Worm (Caenorhabditis elegans) whole organism, late embryonic: ENCODE results near the gene T19H12.2.
A peak's percentile ranks its signal among the peaks of the same experiment; 100 is the strongest.

Experiments
- C08G9.2 ChIP-seq: sonication (generic microtip); optimal IDR thresholded peaks from 2 replicates; lab custom pipeline; 2016; ENCODE audit warnings: mild to moderate bottlenecking, missing genetic modification characterization, moderate library complexity, missing compliant biosample characterization
- K09A11.1 ChIP-seq: sonication (generic microtip); optimal IDR thresholded peaks from 2 replicates; lab custom pipeline; 2017; ENCODE audit warnings: antibody characterized with exemption, mild to moderate bottlenecking, missing genetic modification characterization, missing compliant biosample characterization; ENCODE audit not compliant: insufficient read depth
- T23F11.4 ChIP-seq: fragments of 200-800 bp; sonication (Bioruptor generic); optimal IDR thresholded peaks from 2 replicates; lab custom pipeline; 2018; ENCODE audit warnings: mild to moderate bottlenecking, missing genetic modification characterization, missing compliant biosample characterization
- ceh-14 ChIP-seq: sonication (generic microtip); optimal IDR thresholded peaks from 2 replicates; lab custom pipeline; 2016; ENCODE audit warnings: missing genotype, missing genetic modification characterization, missing compliant biosample characterization
- ceh-18 ChIP-seq: sonication (generic microtip); optimal IDR thresholded peaks from 2 replicates; lab custom pipeline; 2016; ENCODE audit warnings: missing genetic modification characterization, missing compliant biosample characterization
- ceh-19 ChIP-seq: fragments of 200-800 bp; sonication (Bioruptor generic); optimal IDR thresholded peaks from 2 replicates; lab custom pipeline; 2018; ENCODE audit warnings: mild to moderate bottlenecking, missing genetic modification characterization, missing compliant biosample characterization
- ceh-30 ChIP-seq: fragments of 150-350 bp; optimal IDR thresholded peaks from 2 replicates; lab custom pipeline; 2014; ENCODE audit warnings: missing biosample characterization, missing genetic modification characterization
- ceh-31 ChIP-seq: sonication (generic microtip); optimal IDR thresholded peaks from 2 replicates; lab custom pipeline; 2016; ENCODE audit warnings: missing genetic modification characterization, missing compliant biosample characterization
- dmd-4 ChIP-seq: sonication (generic microtip); optimal IDR thresholded peaks from 2 replicates; lab custom pipeline; 2016; ENCODE audit warnings: borderline replicate concordance, missing genetic modification characterization, missing compliant biosample characterization
- dve-1 ChIP-seq: sonication (generic microtip); optimal IDR thresholded peaks from 2 replicates; lab custom pipeline; 2017; ENCODE audit warnings: antibody characterized with exemption, mild to moderate bottlenecking, missing genetic modification characterization, missing compliant biosample characterization
- eyg-1 ChIP-seq: sonication (generic microtip); optimal IDR thresholded peaks from 2 replicates; lab custom pipeline; 2016; ENCODE audit warnings: missing genotype, missing genetic modification characterization, missing compliant biosample characterization
- fkh-6 ChIP-seq: sonication (generic microtip); optimal IDR thresholded peaks from 2 replicates; lab custom pipeline; 2016; ENCODE audit warnings: missing genetic modification characterization, missing compliant biosample characterization
- gmeb-2 ChIP-seq: sonication (generic microtip); optimal IDR thresholded peaks from 2 replicates; lab custom pipeline; 2016; ENCODE audit warnings: missing genetic modification characterization, inconsistent platforms, missing compliant biosample characterization
- hlh-15 ChIP-seq: sonication (generic microtip); optimal IDR thresholded peaks from 2 replicates; lab custom pipeline; 2016; ENCODE audit warnings: missing genetic modification characterization, missing compliant biosample characterization
- hlh-6 ChIP-seq: sonication (generic microtip); optimal IDR thresholded peaks from 2 replicates; lab custom pipeline; 2016; ENCODE audit warnings: missing genotype, missing genetic modification characterization, missing compliant biosample characterization
- lim-6 ChIP-seq: sonication (generic microtip); optimal IDR thresholded peaks from 2 replicates; lab custom pipeline; 2016; ENCODE audit warnings: missing genetic modification characterization, missing compliant biosample characterization
- lin-11 ChIP-seq: fragments of 200-800 bp; sonication (Bioruptor generic); optimal IDR thresholded peaks from 2 replicates; lab custom pipeline; 2018; ENCODE audit warnings: mild to moderate bottlenecking, missing genetic modification characterization, missing compliant biosample characterization
- nfya-1 ChIP-seq: sonication (generic microtip); optimal IDR thresholded peaks from 2 replicates; lab custom pipeline; 2017; ENCODE audit warnings: missing genetic modification characterization, mild to moderate bottlenecking, missing compliant biosample characterization, antibody characterized with exemption, moderate library complexity
- nhr-11 ChIP-seq: fragments of 150-350 bp; optimal IDR thresholded peaks from 2 replicates; lab custom pipeline; 2014; ENCODE audit warnings: missing biosample characterization, missing genetic modification characterization
- npax-4 ChIP-seq: sonication (generic microtip); optimal IDR thresholded peaks from 2 replicates; lab custom pipeline; 2016; ENCODE audit warnings: missing genetic modification characterization, missing compliant biosample characterization
- odd-2 ChIP-seq: sonication (generic microtip); optimal IDR thresholded peaks from 2 replicates; lab custom pipeline; 2017; ENCODE audit warnings: antibody characterized with exemption, mild to moderate bottlenecking, missing genetic modification characterization, missing compliant biosample characterization
- pax-1 ChIP-seq: fragments of 150-350 bp; optimal IDR thresholded peaks from 2 replicates; lab custom pipeline; 2014; ENCODE audit warnings: missing biosample characterization, missing genetic modification characterization
- pha-2 ChIP-seq: sonication (generic microtip); optimal IDR thresholded peaks from 2 replicates; lab custom pipeline; 2017; ENCODE audit warnings: mild to moderate bottlenecking, missing genetic modification characterization, missing compliant biosample characterization
- pha-4 ChIP-seq: fragments of 150-350 bp; optimal IDR thresholded peaks from 2 replicates; lab custom pipeline; 2018; ENCODE audit warnings: missing biosample characterization, missing genetic modification reagents, missing genetic modification characterization
- pros-1 ChIP-seq: fragments of 150-350 bp; optimal IDR thresholded peaks from 2 replicates; lab custom pipeline; 2014; ENCODE audit warnings: missing biosample characterization, missing genetic modification reagents, missing genetic modification characterization
- ref-2 ChIP-seq: sonication (generic microtip); optimal IDR thresholded peaks from 2 replicates; lab custom pipeline; 2016; ENCODE audit warnings: missing genetic modification characterization, missing compliant biosample characterization
- sdc-2 ChIP-seq: sonication (generic microtip); optimal IDR thresholded peaks from 2 replicates; lab custom pipeline; 2016; ENCODE audit warnings: missing genotype, missing genetic modification characterization, missing compliant biosample characterization
- sox-2 ChIP-seq: fragments of 200-800 bp; sonication (Bioruptor generic); IDR thresholded peaks from 2 replicates; pipeline ENCODE4 v1.3.6; 2022; ENCODE audit warnings: missing genetic modification reagents, missing genetic modification characterization, missing compliant biosample characterization
- syd-9 ChIP-seq: sonication (generic microtip); optimal IDR thresholded peaks from 2 replicates; lab custom pipeline; 2016; ENCODE audit warnings: mild to moderate bottlenecking, missing genetic modification characterization, moderate library complexity, missing compliant biosample characterization
- tbx-2 ChIP-seq: sonication (generic microtip); optimal IDR thresholded peaks from 2 replicates; lab custom pipeline; 2016; ENCODE audit warnings: missing genetic modification characterization, missing compliant biosample characterization
- ttx-3 ChIP-seq: sonication (generic microtip); optimal IDR thresholded peaks from 2 replicates; lab custom pipeline; 2016; ENCODE audit warnings: missing genetic modification reagents, missing genetic modification characterization, missing compliant biosample characterization
- unc-3 ChIP-seq, 2 experiments: fragments of 200-800 bp in 1 of 2; sonication (Bioruptor generic) in 1 of 2; sonication (generic microtip) in 1 of 2; conservative IDR thresholded peaks in 1 of 2; optimal IDR thresholded peaks in 1 of 2; 2 replicates each; pipeline versions ENCODE4 v1.3.6 to Lab custom; 2016 to 2022; ENCODE audit warnings: missing compliant biosample characterization in 2 of 2, missing genetic modification characterization in 2 of 2, missing genetic modification reagents in 1 of 2
- unc-42 ChIP-seq: sonication (generic microtip); optimal IDR thresholded peaks from 2 replicates; lab custom pipeline; 2016; ENCODE audit warnings: missing genotype, missing genetic modification characterization, missing compliant biosample characterization
- unc-55 ChIP-seq: sonication (generic microtip); optimal IDR thresholded peaks from 2 replicates; lab custom pipeline; 2017; ENCODE audit warnings: missing biosample characterization, missing genetic modification reagents, missing genetic modification characterization
- unc-86 ChIP-seq: sonication (generic microtip); optimal IDR thresholded peaks from 2 replicates; lab custom pipeline; 2016; ENCODE audit warnings: missing genetic modification characterization, missing compliant biosample characterization

T19H12.2 gene

DNA sequence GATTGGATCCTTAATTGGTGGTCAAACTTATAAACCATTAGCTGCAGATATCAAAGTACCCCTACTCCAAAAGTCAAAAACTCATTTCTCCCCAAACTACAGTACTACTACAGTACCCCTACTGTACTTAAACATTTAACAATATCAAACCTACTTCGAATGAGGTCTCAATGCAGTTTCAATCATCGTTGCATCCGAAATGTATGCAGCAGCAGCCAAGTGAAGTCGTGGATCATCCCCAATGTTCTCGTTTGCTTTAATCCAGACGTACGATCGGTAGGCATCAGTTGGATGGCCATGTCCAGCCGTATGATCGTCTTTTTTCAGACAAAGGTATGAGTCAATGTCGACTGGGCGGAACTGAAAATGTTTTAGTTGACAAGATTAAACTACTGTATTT, 32.7 kb upstream of the T19H12.2 start:
- TF ChIP-seq ceh-18 (tag; lab: Kevin White, UChicago): no peak
- no peak for TF ChIP-seq sdc-2 (tag; lab: Kevin White, UChicago)
- no peak for TF ChIP-seq T23F11.4
- TF ChIP-seq nfya-1 (tag; lab: Kevin White, UChicago): no peak
- TF ChIP-seq unc-55 (GFP tag; lab: Kevin White, UChicago): no peak

DNA sequence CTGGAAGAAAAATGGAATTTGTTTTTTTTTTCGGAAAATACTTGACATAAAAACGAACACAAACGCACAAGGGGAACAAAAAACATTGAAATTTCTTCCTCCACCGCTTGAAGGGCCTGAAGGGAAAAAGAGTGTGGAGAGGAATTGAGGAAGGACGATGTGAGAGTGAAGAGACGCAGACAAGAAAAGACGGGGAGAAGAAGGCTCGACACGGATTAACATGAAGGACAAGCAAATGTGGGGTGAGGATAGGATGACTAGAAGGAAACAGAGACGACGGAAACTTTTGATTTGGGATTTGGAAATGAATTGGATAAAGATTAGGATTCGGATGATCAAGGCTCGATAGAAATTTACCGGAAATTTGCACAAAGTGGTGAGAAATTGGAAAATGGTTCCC, 29.7 kb upstream of the T19H12.2 start:
- TF ChIP-seq ref-2 (peak; percentile 12), ceh-19 (GFP tag; lab: Kevin White, UChicago) (no peak), ceh-30 (no peak), nfya-1 (tag; lab: Kevin White, UChicago) (peak; percentile 43), lin-11 (tag; lab: Kevin White, UChicago) (no peak), nhr-11 (tag; lab: Kevin White, UChicago) (no peak), pha-4 (no peak), eyg-1 (tag; lab: Kevin White, UChicago) (no peak), pros-1 (tag; lab: Kevin White, UChicago) (no peak), ceh-14 (tag; lab: Kevin White, UChicago) (no peak), ceh-18 (tag; lab: Kevin White, UChicago) (peak; percentile 25), hlh-15 (tag; lab: Kevin White, UChicago) (no peak), ceh-31 (peak; percentile 34), hlh-6 (tag; lab: Kevin White, UChicago) (peak; percentile 28), unc-3 (GFP tag; conservative IDR thresholded peaks at IDR 0.05; lab: Robert Waterston, UW) (no peak), unc-3 (tag; optimal IDR thresholded peaks at IDR 0.05; lab: Kevin White, UChicago) (no peak), gmeb-2 (tag; lab: Kevin White, UChicago) (no peak), sdc-2 (tag; lab: Kevin White, UChicago) (no peak), sox-2 (GFP tag; lab: Robert Waterston, UW) (no peak), ttx-3 (tag; lab: Kevin White, UChicago) (no peak), lim-6 (tag; lab: Kevin White, UChicago) (no peak), tbx-2 (tag; lab: Kevin White, UChicago) (peak; percentile 21), syd-9 (tag; lab: Kevin White, UChicago) (no peak), dmd-4 (no peak), pha-2 (tag; lab: Kevin White, UChicago) (no peak), unc-42 (tag; lab: Kevin White, UChicago) (peak; percentile 37), fkh-6 (no peak), T23F11.4 (no peak), unc-86 (tag; lab: Kevin White, UChicago) (no peak), dve-1 (tag; lab: Kevin White, UChicago) (no peak), odd-2 (tag; lab: Kevin White, UChicago) (no peak), unc-55 (GFP tag; lab: Kevin White, UChicago) (peak; percentile 39), npax-4 (tag; lab: Kevin White, UChicago) (no peak), C08G9.2 (tag; lab: Kevin White, UChicago) (no peak)
- TF ChIP-seq, all 69 proteins: peak for 8

DNA sequence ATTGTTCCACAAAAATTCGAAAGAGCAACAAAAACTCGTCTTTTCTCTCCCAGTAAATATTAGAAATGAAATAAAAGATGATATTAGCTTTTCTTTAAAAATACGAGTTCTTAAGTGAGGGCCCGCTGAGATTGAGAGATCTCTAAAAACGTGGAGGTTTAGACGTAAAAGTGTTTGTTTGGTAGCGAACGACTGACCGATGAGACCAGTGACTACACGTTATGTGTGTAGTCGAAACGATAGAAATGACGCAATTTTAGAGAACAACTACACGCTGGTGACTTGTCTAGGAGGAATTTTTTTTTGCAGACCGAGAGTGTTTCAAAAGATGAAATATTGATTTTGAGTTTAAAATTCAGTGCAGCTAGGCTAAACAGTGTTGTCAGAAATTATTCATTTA, 27.5 kb upstream of the T19H12.2 start, which contains the start of gene C37H5.13:
C37H5.13 (minus strand) TSS at position 229 of the 400 bp plus-strand sequence.
- peak; percentile 16 for TF ChIP-seq unc-55 (GFP tag; lab: Kevin White, UChicago)
- no peak for TF ChIP-seq K09A11.1
- TF ChIP-seq, all 69 proteins: peak for 1

DNA sequence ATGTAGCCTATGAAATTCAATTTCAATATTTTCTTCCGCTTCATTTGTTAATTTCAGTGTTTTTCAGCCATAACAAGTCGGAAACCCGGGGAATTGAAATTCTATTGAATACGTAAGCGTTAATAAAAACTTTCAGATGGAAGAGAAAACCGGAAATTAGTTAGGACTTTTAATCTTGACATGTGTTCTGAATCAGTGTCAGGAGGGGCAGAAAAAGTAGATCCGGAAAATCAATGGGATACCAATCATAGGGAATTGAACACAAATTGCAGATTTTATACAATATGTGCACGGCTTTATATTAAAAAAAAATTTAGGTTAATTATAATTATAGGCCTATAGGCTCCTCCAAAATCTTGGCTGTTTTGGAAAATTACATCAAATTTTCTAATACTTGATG, 25.9 kb upstream of the T19H12.2 start:
- TF ChIP-seq pax-1 (tag; lab: Kevin White, UChicago): no peak
